Worm (Caenorhabditis elegans) whole organism, L2 larva: ENCODE measurements around the gene ZK6.8.

ENCODE experiments used
- C34F6.9 ChIP-seq: fragments of 150-350 bp; optimal IDR thresholded peaks from 2 replicates; lab custom pipeline; 2014; ENCODE audit warnings: missing biosample characterization, missing genetic modification characterization
- F13H6.1 ChIP-seq: sonication (generic microtip); optimal IDR thresholded peaks from 2 replicates; lab custom pipeline; 2016; ENCODE audit warnings: missing genetic modification characterization, missing compliant biosample characterization
- R02D3.7 ChIP-seq: fragments of 150-350 bp; optimal IDR thresholded peaks from 2 replicates; lab custom pipeline; 2014; ENCODE audit warnings: missing biosample characterization, missing genetic modification characterization
- Y55F3AM.14 ChIP-seq: fragments of 200-800 bp; sonication (Bioruptor generic); optimal IDR thresholded peaks from 2 replicates; lab custom pipeline; 2018; ENCODE audit warnings: mild to moderate bottlenecking, missing genetic modification characterization, missing compliant biosample characterization
- ZK546.5 ChIP-seq: sonication (generic microtip); optimal IDR thresholded peaks from 2 replicates; lab custom pipeline; 2017; ENCODE audit warnings: missing biosample characterization, missing genetic modification characterization
- alr-1 ChIP-seq: fragments of 150-350 bp; optimal IDR thresholded peaks from 2 replicates; lab custom pipeline; 2014; ENCODE audit warnings: missing biosample characterization, missing genetic modification characterization
- aly-2 ChIP-seq: fragments of 150-350 bp; optimal IDR thresholded peaks from 2 replicates; lab custom pipeline; 2014; ENCODE audit warnings: missing biosample characterization, missing genetic modification characterization
- ama-1 ChIP-seq: fragments of 150-350 bp; optimal IDR thresholded peaks from 2 replicates; lab custom pipeline; 2018; ENCODE audit warnings: inconsistent platforms
- blmp-1 ChIP-seq: sonication (generic microtip); optimal IDR thresholded peaks from 2 replicates; lab custom pipeline; 2017; ENCODE audit warnings: missing genetic modification characterization, mild to moderate bottlenecking, missing compliant biosample characterization, antibody characterized with exemption, moderate library complexity; ENCODE audit not compliant: insufficient read depth
- ceh-16 ChIP-seq: fragments of 150-350 bp; optimal IDR thresholded peaks from 2 replicates; lab custom pipeline; 2014; ENCODE audit warnings: missing biosample characterization, missing genetic modification characterization
- ceh-82 ChIP-seq: fragments of 150-350 bp; optimal IDR thresholded peaks from 2 replicates; lab custom pipeline; 2014; ENCODE audit warnings: missing biosample characterization, missing genetic modification characterization
- crh-2 ChIP-seq: sonication (generic microtip); optimal IDR thresholded peaks from 2 replicates; lab custom pipeline; 2017; ENCODE audit warnings: missing biosample characterization, missing genetic modification characterization
- dmd-4 ChIP-seq: sonication (generic microtip); optimal IDR thresholded peaks from 2 replicates; lab custom pipeline; 2017; ENCODE audit warnings: missing biosample characterization, missing genetic modification characterization
- egl-27 ChIP-seq: sonication (generic microtip); optimal IDR thresholded peaks from 3 replicates; lab custom pipeline; 2017; ENCODE audit warnings: missing biosample characterization, missing genetic modification reagents, missing genetic modification characterization
- elt-1 ChIP-seq: fragments of 150-350 bp; optimal IDR thresholded peaks from 2 replicates; lab custom pipeline; 2014; ENCODE audit warnings: missing biosample characterization, missing genetic modification characterization
- fos-1 ChIP-seq: fragments of 150-350 bp; optimal IDR thresholded peaks from 2 replicates; lab custom pipeline; 2014; ENCODE audit warnings: missing biosample characterization, missing genetic modification characterization
- lin-13 ChIP-seq: fragments of 150-350 bp; optimal IDR thresholded peaks from 2 replicates; lab custom pipeline; 2014; ENCODE audit warnings: missing biosample characterization, missing genetic modification reagents, missing genetic modification characterization
- lsy-2 ChIP-seq, 2 experiments: fragments of 150-350 bp in 1 of 2; sonication (generic microtip) in 1 of 2; optimal IDR thresholded peaks; 2 replicates each; lab custom pipeline; 2014 to 2017; ENCODE audit warnings: missing biosample characterization in 2 of 2, missing genetic modification characterization in 2 of 2
- mbf-1 ChIP-seq: sonication (generic microtip); optimal IDR thresholded peaks from 2 replicates; lab custom pipeline; 2017; ENCODE audit warnings: missing biosample characterization, missing genetic modification characterization
- nhr-10 ChIP-seq: sonication (generic microtip); optimal IDR thresholded peaks from 2 replicates; lab custom pipeline; 2017; ENCODE audit warnings: missing biosample characterization, missing genetic modification characterization
- nhr-12 ChIP-seq: fragments of 150-350 bp; optimal IDR thresholded peaks from 2 replicates; lab custom pipeline; 2014; ENCODE audit warnings: missing biosample characterization, missing genetic modification characterization
- nhr-237 ChIP-seq: fragments of 150-350 bp; optimal IDR thresholded peaks from 2 replicates; lab custom pipeline; 2014; ENCODE audit warnings: missing biosample characterization, missing genetic modification characterization
- nhr-25 ChIP-seq: fragments of 150-350 bp; sonication (generic microtip); optimal IDR thresholded peaks from 3 replicates; lab custom pipeline; 2014; ENCODE audit warnings: missing biosample characterization, missing genetic modification characterization
- nhr-6 ChIP-seq: fragments of 150-350 bp; optimal IDR thresholded peaks from 2 replicates; lab custom pipeline; 2014; ENCODE audit warnings: missing biosample characterization, missing genetic modification characterization
- nhr-77 ChIP-seq: fragments of 150-350 bp; optimal IDR thresholded peaks from 2 replicates; lab custom pipeline; 2014; ENCODE audit warnings: missing biosample characterization, missing genetic modification characterization
- skn-1 ChIP-seq: sonication (generic microtip); optimal IDR thresholded peaks from 2 replicates; lab custom pipeline; 2017; ENCODE audit warnings: missing biosample characterization, missing genetic modification characterization
- sma-3 ChIP-seq: sonication (generic microtip); optimal IDR thresholded peaks from 2 replicates; lab custom pipeline; 2016; ENCODE audit warnings: missing genetic modification reagents, missing genetic modification characterization, missing compliant biosample characterization
- sma-9 ChIP-seq, 2 experiments: fragments of 150-350 bp in 1 of 2; sonication (generic microtip) in 1 of 2; optimal IDR thresholded peaks; 2 replicates each; lab custom pipeline; 2014 to 2016; ENCODE audit warnings: missing genetic modification characterization in 2 of 2, mild to moderate bottlenecking in 1 of 2, missing biosample characterization in 1 of 2, missing compliant biosample characterization in 1 of 2, missing genetic modification reagents in 1 of 2, moderate library complexity in 1 of 2
- snpc-4 ChIP-seq: fragments of 150-350 bp; optimal IDR thresholded peaks from 2 replicates; lab custom pipeline; 2014; ENCODE audit warnings: missing biosample characterization, missing genetic modification characterization
- unc-55 ChIP-seq: fragments of 150-350 bp; sonication (generic microtip); optimal IDR thresholded peaks from 3 replicates; lab custom pipeline; 2014; ENCODE audit warnings: missing biosample characterization, missing genetic modification reagents, missing genetic modification characterization
- ztf-11 ChIP-seq: sonication (generic microtip); optimal IDR thresholded peaks from 2 replicates; lab custom pipeline; 2017; ENCODE audit warnings: missing biosample characterization, missing genetic modification characterization
- ztf-4 ChIP-seq: fragments of 150-350 bp; optimal IDR thresholded peaks from 2 replicates; lab custom pipeline; 2014; ENCODE audit warnings: missing biosample characterization, missing genetic modification characterization

The ZK6.8 gene

ce11 chrV:336350-336749 lies 45.4 kb upstream of the ZK6.8 start, which contains the start of gene dmd-8:
dmd-8 (minus strand) TSS chrV:336450.
- TF ChIP-seq ama-1: no peak
- no peak for TF ChIP-seq skn-1 (tag; lab: Kevin White, UChicago)
- TF ChIP-seq elt-1 (tag; lab: Kevin White, UChicago): no peak
- no peak for TF ChIP-seq Y55F3AM.14 (GFP tag; lab: Kevin White, UChicago)
- TF ChIP-seq nhr-12 (tag; lab: Kevin White, UChicago): no peak
- TF ChIP-seq lsy-2 (tag; optimal IDR thresholded peaks at IDR 0.05; lab: Kevin White, UChicago): no peak
- TF ChIP-seq ceh-16 (tag; lab: Kevin White, UChicago): no peak
- no peak for TF ChIP-seq egl-27 (tag; lab: Kevin White, UChicago)
- no peak for TF ChIP-seq C34F6.9 (tag; lab: Kevin White, UChicago)

ce11 chrV:342346-342745 lies 39.4 kb upstream of the ZK6.8 start:
- TF ChIP-seq sma-3 (GFP tag; lab: Kevin White, UChicago) (no peak), egl-27 (tag; lab: Kevin White, UChicago) (no peak), sma-9 (GFP tag; optimal IDR thresholded peaks at IDR 0.05; lab: Kevin White, UChicago) (no peak), sma-9 (tag; optimal IDR thresholded peaks at IDR 0.05; lab: Kevin White, UChicago) (no peak), nhr-10 (tag; lab: Kevin White, UChicago) (no peak), nhr-25 (tag; lab: Kevin White, UChicago) (no peak), F13H6.1 (no peak), ceh-82 (tag; lab: Kevin White, UChicago) (no peak), dmd-4 (tag; lab: Kevin White, UChicago) (no peak), nhr-12 (tag; lab: Kevin White, UChicago) (no peak), fos-1 (no peak), ztf-11 (tag; lab: Kevin White, UChicago) (no peak), snpc-4 (tag; lab: Kevin White, UChicago) (no peak)

ce11 chrV:343128-343527 lies 38.6 kb upstream of the ZK6.8 start, which contains the start of gene wago-10:
wago-10 (plus strand) TSS chrV:343428.
- TF ChIP-seq crh-2 (tag; lab: Kevin White, UChicago) (no peak), nhr-12 (tag; lab: Kevin White, UChicago) (no peak), alr-1 (no peak), nhr-6 (tag; lab: Kevin White, UChicago) (no peak), elt-1 (tag; lab: Kevin White, UChicago) (no peak), unc-55 (no peak), ama-1 (no peak), C34F6.9 (tag; lab: Kevin White, UChicago) (no peak)
- TF ChIP-seq, all 48 proteins: peak for 0

- no peak for TF ChIP-seq ztf-11 (tag; lab: Kevin White, UChicago)
- TF ChIP-seq nhr-12 (tag; lab: Kevin White, UChicago): no peak
- TF ChIP-seq lsy-2 (tag; optimal IDR thresholded peaks at IDR 0.05; lab: Kevin White, UChicago): no peak
- TF ChIP-seq ztf-4 (tag; lab: Kevin White, UChicago): no peak
- TF ChIP-seq nhr-25 (tag; lab: Kevin White, UChicago): no peak
- TF ChIP-seq, all 48 proteins: peak for 0
These were observed 38.2 kb upstream of the ZK6.8 start for ce11 chrV:343546-343945.

- no peak for TF ChIP-seq mbf-1 (tag; lab: Kevin White, UChicago)
- no peak for TF ChIP-seq ZK546.5 (tag; lab: Kevin White, UChicago)
- no peak for TF ChIP-seq nhr-237 (tag; lab: Kevin White, UChicago)
- TF ChIP-seq blmp-1 (tag; lab: Kevin White, UChicago): no peak
- no peak for TF ChIP-seq nhr-77 (tag; lab: Kevin White, UChicago)
- no peak for TF ChIP-seq C34F6.9 (tag; lab: Kevin White, UChicago)
- no peak for TF ChIP-seq ztf-4 (tag; lab: Kevin White, UChicago)
- no peak for TF ChIP-seq lin-13 (GFP tag; lab: Kevin White, UChicago)
- TF ChIP-seq snpc-4 (tag; lab: Kevin White, UChicago): no peak
- no peak for TF ChIP-seq F13H6.1
- TF ChIP-seq aly-2 (tag; lab: Kevin White, UChicago): no peak
- no peak for TF ChIP-seq R02D3.7 (tag; lab: Kevin White, UChicago)
These were observed 35.7 kb upstream of the ZK6.8 start for ce11 chrV:346005-346404.
